Worm (Caenorhabditis elegans) whole organism, mixed stage, embryonic: ENCODE data around the gene tsg-101.

Source experiments
- bed-3 ChIP-seq: fragments of 200-800 bp; sonication (Bioruptor generic); optimal IDR thresholded peaks from 3 replicates; lab custom pipeline; 2018; ENCODE audit warnings: mild to moderate bottlenecking, missing genetic modification characterization, moderate library complexity, missing compliant biosample characterization
- ceh-83 ChIP-seq: fragments of 200-800 bp; sonication (Bioruptor generic); optimal IDR thresholded peaks from 2 replicates; lab custom pipeline; 2018; ENCODE audit warnings: mild to moderate bottlenecking, missing genetic modification characterization, missing compliant biosample characterization
- ces-1 ChIP-seq: fragments of 150-350 bp; optimal IDR thresholded peaks from 2 replicates; lab custom pipeline; 2014; ENCODE audit warnings: missing biosample characterization, missing genetic modification reagents, missing genetic modification characterization
- elt-1 ChIP-seq: sonication (generic microtip); optimal IDR thresholded peaks from 2 replicates; lab custom pipeline; 2017; ENCODE audit warnings: missing genetic modification characterization, mild to moderate bottlenecking, missing compliant biosample characterization, antibody characterized with exemption, moderate library complexity, borderline replicate concordance; ENCODE audit not compliant: insufficient read depth
- lin-13 ChIP-seq: fragments of 150-350 bp; optimal IDR thresholded peaks from 2 replicates; lab custom pipeline; 2014; ENCODE audit warnings: missing biosample characterization, missing genetic modification characterization
- lsy-2 ChIP-seq: fragments of 150-350 bp; optimal IDR thresholded peaks from 2 replicates; lab custom pipeline; 2014; ENCODE audit warnings: missing biosample characterization, missing genetic modification characterization
- nhr-12 ChIP-seq: fragments of 150-350 bp; optimal IDR thresholded peaks from 2 replicates; lab custom pipeline; 2014; ENCODE audit warnings: missing biosample characterization, missing genetic modification characterization
- nhr-76 ChIP-seq: sonication (generic microtip); optimal IDR thresholded peaks from 2 replicates; lab custom pipeline; 2017; ENCODE audit warnings: missing biosample characterization, missing genetic modification characterization
- pha-4 ChIP-seq: fragments of 150-350 bp; optimal IDR thresholded peaks from 2 replicates; lab custom pipeline; 2018; ENCODE audit warnings: missing biosample characterization, missing genetic modification reagents, missing genetic modification characterization
- snpc-4 ChIP-seq: fragments of 150-350 bp; optimal IDR thresholded peaks from 2 replicates; lab custom pipeline; 2014; ENCODE audit warnings: missing biosample characterization, missing genetic modification characterization
- unc-39 ChIP-seq: fragments of 150-350 bp; optimal IDR thresholded peaks from 2 replicates; lab custom pipeline; 2014; ENCODE audit warnings: missing biosample characterization, missing genetic modification characterization
- ztf-11 ChIP-seq: fragments of 150-350 bp; optimal IDR thresholded peaks from 2 replicates; lab custom pipeline; 2014; ENCODE audit warnings: missing biosample characterization, missing genetic modification characterization

- no peak for TF ChIP-seq bed-3
- no peak for TF ChIP-seq elt-1 (tag; lab: Kevin White, UChicago)
- no peak for TF ChIP-seq snpc-4 (tag; lab: Kevin White, UChicago)
- TF ChIP-seq nhr-76 (tag; lab: Kevin White, UChicago), result no peak
- TF ChIP-seq unc-39 (tag; lab: Kevin White, UChicago), result no peak
- TF ChIP-seq ztf-11, result no peak
- TF ChIP-seq lin-13 (tag; lab: Kevin White, UChicago), result no peak
- TF ChIP-seq lsy-2 (tag; lab: Kevin White, UChicago), result no peak
- TF ChIP-seq pha-4 (tag; lab: Kevin White, UChicago), result no peak
- TF ChIP-seq nhr-12 (tag; lab: Kevin White, UChicago), result no peak
- no peak for TF ChIP-seq ces-1 (GFP tag; lab: Kevin White, UChicago)
- no peak for TF ChIP-seq ceh-83 (GFP tag; lab: Kevin White, UChicago)
Observed at ce11 chrIV:3514467-3514866, at the start of gene tsg-101.
